Fruit fly (Drosophila melanogaster): ENCODE measurements around the gene btn.

Gene btn

dm6 chr3R:22631156-22631555 lies 44.7 kb upstream of the btn start (continued):
- TF ChIP-seq CG11695 (GFP tag; IDR thresholded peaks at IDR 0.05): no peak
- no peak for TF ChIP-seq Neu2 (GFP tag; optimal IDR thresholded peaks at IDR 0.05; ENCODE audit: borderline replicate concordance)
- TF ChIP-seq crol (GFP tag; IDR thresholded peaks at IDR 0.05): no peak
- TF ChIP-seq CG1792 (GFP tag; optimal IDR thresholded peaks at IDR 0.05): no peak
- no peak for TF ChIP-seq dysf (GFP tag; IDR thresholded peaks at IDR 0.05)
- TF ChIP-seq ftz-f1 (GFP tag; optimal IDR thresholded peaks at IDR 0.05): no peak
- no peak for TF ChIP-seq stc (GFP tag; IDR thresholded peaks at IDR 0.05)
- no peak for TF ChIP-seq CG11696 (GFP tag; IDR thresholded peaks at IDR 0.05)
- TF ChIP-seq bcd (GFP tag; optimal IDR thresholded peaks at IDR 0.05): no peak
- no peak for TF ChIP-seq CG4404 (GFP tag; IDR thresholded peaks at IDR 0.05)
- TF ChIP-seq chinmo (GFP tag; IDR thresholded peaks at IDR 0.05; ENCODE audit: partially characterized antibody): no peak
- no peak for TF ChIP-seq h (optimal IDR thresholded peaks at IDR 0.05)
- no peak for TF ChIP-seq pan (optimal IDR thresholded peaks at IDR 0.05)
- peak in 1 of 2 experiments; percentile 24 for TF ChIP-seq pan (GFP tag; optimal IDR thresholded peaks at IDR 0.05 in 1 of 2, IDR thresholded peaks at IDR 0.05 in 1 of 2)
- TF ChIP-seq CG17802 (tag; optimal IDR thresholded peaks at IDR 0.05): no peak
- TF ChIP-seq phol (tag; optimal IDR thresholded peaks at IDR 0.05): no peak
- TF ChIP-seq Nf-YA (GFP tag; IDR thresholded peaks at IDR 0.05): no peak
- TF ChIP-seq jing (GFP tag; optimal IDR thresholded peaks at IDR 0.05): no peak
- no peak for TF ChIP-seq CG42726 (GFP tag; IDR thresholded peaks at IDR 0.05; ENCODE audit: partially characterized antibody)
- TF ChIP-seq Elba2 (GFP tag; optimal IDR thresholded peaks at IDR 0.05): no peak
- no peak for TF ChIP-seq abd-A (tag; optimal IDR thresholded peaks at IDR 0.05)
- no peak for TF ChIP-seq HLH54F (GFP tag; optimal IDR thresholded peaks at IDR 0.05)
- TF ChIP-seq Deaf1 (tag; optimal IDR thresholded peaks at IDR 0.05): no peak
- no peak; the same call in 1 of the 2 replicates for TF ChIP-seq CG14014 (GFP tag; IDR thresholded peaks at IDR 0.05)
- peak; percentile 53 for TF ChIP-seq ATbp (GFP tag; optimal IDR thresholded peaks at IDR 0.05)
- TF ChIP-seq tio (GFP tag; optimal IDR thresholded peaks at IDR 0.05): no peak
- no peak for TF ChIP-seq wor (GFP tag; IDR thresholded peaks at IDR 0.05)
- no peak for TF ChIP-seq bowl (GFP tag; IDR thresholded peaks at IDR 0.05)
- TF ChIP-seq sens (GFP tag): peak; percentile 52
- TF ChIP-seq PHDP (tag; optimal IDR thresholded peaks at IDR 0.05): peak; percentile 47
- no peak for TF ChIP-seq CG33557 (GFP tag; optimal IDR thresholded peaks at IDR 0.05)
- peak; percentile 64 for TF ChIP-seq CG12769 (tag; optimal IDR thresholded peaks at IDR 0.05)
- no peak for TF ChIP-seq dpn (GFP tag; optimal IDR thresholded peaks at IDR 0.05)
- TF ChIP-seq CG12104 (GFP tag; optimal IDR thresholded peaks at IDR 0.05): no peak
- TF ChIP-seq CG4617 (GFP tag; optimal IDR thresholded peaks at IDR 0.05; ENCODE audit: borderline replicate concordance): no peak
- TF ChIP-seq Meics (GFP tag; optimal IDR thresholded peaks at IDR 0.05): no peak
- no peak for TF ChIP-seq Doc2 (GFP tag; IDR thresholded peaks at IDR 0.05)
- TF ChIP-seq sqz (GFP tag; optimal IDR thresholded peaks at IDR 0.05): peak; percentile 9
- TF ChIP-seq Bgb (GFP tag; IDR thresholded peaks at IDR 0.05; ENCODE audit: partially characterized antibody): no peak
- TF ChIP-seq gem (tag; optimal IDR thresholded peaks at IDR 0.05): peak; percentile 10
- no peak for TF ChIP-seq CG3065 (GFP tag; optimal IDR thresholded peaks at IDR 0.05)
- no peak for TF ChIP-seq Dad (GFP tag; optimal IDR thresholded peaks at IDR 0.05)
- no peak for TF ChIP-seq psq (GFP tag; optimal IDR thresholded peaks at IDR 0.05)
- TF ChIP-seq ash1 (GFP tag; optimal IDR thresholded peaks at IDR 0.05): no peak
- TF ChIP-seq CG34376 (GFP tag; optimal IDR thresholded peaks at IDR 0.05): no peak
- no peak for TF ChIP-seq CG14710 (tag; optimal IDR thresholded peaks at IDR 0.05)
- TF ChIP-seq zf30C (GFP tag; optimal IDR thresholded peaks at IDR 0.05): no peak
- TF ChIP-seq chm (GFP tag; IDR thresholded peaks at IDR 0.05): no peak
- TF ChIP-seq lmd (GFP tag; IDR thresholded peaks at IDR 0.05): no peak
- TF ChIP-seq Lim3 (GFP tag; IDR thresholded peaks at IDR 0.05): no peak
- TF ChIP-seq CG18599 (GFP tag; optimal IDR thresholded peaks at IDR 0.05): peak; percentile 46
- TF ChIP-seq Mes4 (GFP tag; optimal IDR thresholded peaks at IDR 0.05): no peak
- no peak for TF ChIP-seq sim (GFP tag; IDR thresholded peaks at IDR 0.05)

Measured in whole organism, embryonic.